Fruit fly (Drosophila melanogaster) whole organism, adult: ENCODE measurements around the gene rictor.

Experiments
- CG1620 ChIP-seq: fragments of 200-800 bp; sonication (Bioruptor generic); optimal IDR thresholded peaks from 2 replicates; lab custom pipeline; 2016; ENCODE audit warnings: missing biosample characterization, missing genetic modification characterization
- CG33017 ChIP-seq: fragments of 200-800 bp; sonication (Bioruptor generic); optimal IDR thresholded peaks from 2 replicates; lab custom pipeline; 2018; ENCODE audit warnings: missing biosample characterization, mild to moderate bottlenecking, missing genetic modification characterization, moderate library complexity
- CG7045 ChIP-seq: fragments of 200-800 bp; sonication (Bioruptor generic); optimal IDR thresholded peaks from 2 replicates; lab custom pipeline; 2017; ENCODE audit warnings: missing biosample characterization, mild to moderate bottlenecking, missing genetic modification characterization
- CG7101 ChIP-seq: fragments of 200-800 bp; sonication (Bioruptor generic); optimal IDR thresholded peaks from 2 replicates; lab custom pipeline; 2018; ENCODE audit warnings: missing biosample characterization, mild to moderate bottlenecking, missing genetic modification characterization, moderate library complexity
- Crg-1 ChIP-seq: fragments of 200-800 bp; sonication (Bioruptor generic); optimal IDR thresholded peaks from 2 replicates; lab custom pipeline; 2016; ENCODE audit warnings: missing biosample characterization, missing genetic modification characterization
- bab1 ChIP-seq: fragments of 200-800 bp; sonication (Bioruptor generic); optimal IDR thresholded peaks from 3 replicates; lab custom pipeline; 2019; ENCODE audit warnings: missing biosample characterization, mild to moderate bottlenecking, missing genetic modification characterization, moderate library complexity
- cic ChIP-seq: fragments of 200-800 bp; sonication (Bioruptor generic); optimal IDR thresholded peaks from 2 replicates; lab custom pipeline; 2017; ENCODE audit warnings: missing biosample characterization, mild to moderate bottlenecking, missing genetic modification characterization, moderate library complexity
- kay ChIP-seq: fragments of 200-800 bp; sonication (Bioruptor generic); peaks from one replicate; lab custom pipeline; 2016; ENCODE audit warnings: missing biosample characterization, missing genetic modification characterization, borderline replicate concordance
- ovo ChIP-seq: fragments of 200-800 bp; sonication (Bioruptor generic); optimal IDR thresholded peaks from 2 replicates; lab custom pipeline; 2016; ENCODE audit warnings: missing biosample characterization, missing genetic modification characterization
- toe ChIP-seq: fragments of 200-800 bp; sonication (Bioruptor generic); optimal IDR thresholded peaks from 2 replicates; lab custom pipeline; 2016; ENCODE audit warnings: missing biosample characterization, missing genetic modification characterization

DNA sequence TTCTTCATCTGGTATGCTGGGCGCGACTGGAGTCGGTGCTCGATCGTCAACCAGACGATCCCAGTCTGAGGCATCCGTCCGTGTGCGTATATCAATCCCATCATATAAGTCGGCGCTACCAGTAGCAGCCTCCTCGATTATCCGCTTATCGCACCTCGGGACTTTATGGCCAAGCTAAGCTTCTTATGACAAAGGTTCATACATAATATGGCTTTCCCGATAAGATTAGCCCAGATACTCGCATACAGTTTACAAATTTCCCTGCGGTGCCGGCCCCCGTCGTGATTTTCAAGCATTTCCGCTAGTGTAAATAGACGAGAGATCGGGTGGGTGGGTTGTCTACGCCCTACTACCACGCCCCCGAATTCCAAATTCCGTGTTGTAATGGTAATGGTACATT lies 19.2 kb upstream of the rictor start, which contains the start of gene CG8028:
- no peak for TF ChIP-seq CG33017 (tag; lab: Kevin White, UChicago)
- TF ChIP-seq kay = no peak
- no peak for TF ChIP-seq Crg-1
- TF ChIP-seq ovo = no peak
- no peak for TF ChIP-seq CG7101
- TF ChIP-seq CG7045 (GFP tag; lab: Kevin White, UChicago) = no peak
- TF ChIP-seq cic (GFP tag; lab: Kevin White, UChicago) = no peak
- no peak for TF ChIP-seq toe (GFP tag; lab: Kevin White, UChicago)
- no peak for TF ChIP-seq bab1 (GFP tag; lab: Kevin White, UChicago)
- TF ChIP-seq CG1620 = no peak
